Fruit fly (Drosophila melanogaster): Measurements from ENCODE around the gene PGRP-LB.

PGRP-LB gene

DNA sequence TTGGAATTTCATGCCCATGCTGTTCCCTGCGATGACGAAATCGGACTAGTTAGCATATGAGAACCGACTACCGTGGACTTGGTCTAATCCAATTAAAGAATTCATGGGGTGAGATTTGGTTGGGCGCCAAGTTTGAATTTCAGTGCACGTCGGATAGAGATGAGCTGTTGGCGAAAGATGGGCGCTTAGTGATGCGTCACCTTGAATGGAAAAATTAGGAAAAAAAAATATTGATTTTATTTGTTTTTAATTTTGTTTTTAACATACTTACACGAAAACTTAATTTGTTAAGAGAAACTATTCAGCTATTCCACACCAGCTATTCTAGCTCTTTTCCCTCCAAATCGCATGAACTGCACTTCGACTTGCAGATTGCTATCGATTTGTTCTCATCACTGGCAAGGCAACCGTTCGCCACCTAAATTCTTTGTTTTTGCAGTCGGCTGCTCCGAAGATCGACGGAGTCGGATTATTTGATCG is 38.7 kb downstream of the PGRP-LB start, which contains the start of the genes ninaG and Sptz:
Gene ninaG, minus strand, starts transcription at position 51 of the 480 bp plus-strand sequence.
Gene Sptz, plus strand, starts transcription at position 450 of the 480 bp plus-strand sequence.
- peak; percentile 68 for TF ChIP-seq CG12236 (GFP tag; optimal IDR thresholded peaks at IDR 0.05)
- no peak for TF ChIP-seq ash1 (GFP tag; optimal IDR thresholded peaks at IDR 0.05)
- peak; percentile 86 for TF ChIP-seq Blimp-1 (GFP tag; optimal IDR thresholded peaks at IDR 0.05)
- TF ChIP-seq Hmr (GFP tag; optimal IDR thresholded peaks at IDR 0.05) = peak; percentile 92
- no peak for TF ChIP-seq CG12769 (tag; optimal IDR thresholded peaks at IDR 0.05)
- peak; percentile 78 for TF ChIP-seq org-1 (GFP tag; optimal IDR thresholded peaks at IDR 0.05)
- TF ChIP-seq peb (GFP tag; IDR thresholded peaks at IDR 0.05) = peak; percentile 95
- peak; percentile 74 for TF ChIP-seq Neu2 (GFP tag; optimal IDR thresholded peaks at IDR 0.05; ENCODE audit: borderline replicate concordance)
- no peak for TF ChIP-seq tna (GFP tag; IDR thresholded peaks at IDR 0.05; ENCODE audit: partially characterized antibody)
- peak; percentile 88 for TF ChIP-seq NFAT (GFP tag; IDR thresholded peaks at IDR 0.05)
- TF ChIP-seq CG4360 (GFP tag; IDR thresholded peaks at IDR 0.05) = peak; percentile 47
- no peak for TF ChIP-seq nau (GFP tag; optimal IDR thresholded peaks at IDR 0.05)
- TF ChIP-seq Eip74EF (GFP tag; optimal IDR thresholded peaks at IDR 0.05) = no peak
- TF ChIP-seq CG9932 (GFP tag; IDR thresholded peaks at IDR 0.05) = peak; percentile 97
- peak; percentile 66 for TF ChIP-seq CG6254 (GFP tag; optimal IDR thresholded peaks at IDR 0.05)
- TF ChIP-seq insv (GFP tag; optimal IDR thresholded peaks at IDR 0.05) = peak in 1 of 2 experiments; percentile 16
- 0 out of 4 replicates have a peak, but pooled peaks have one; percentile 52 for TF ChIP-seq chinmo (GFP tag; IDR thresholded peaks at IDR 0.05; ENCODE audit: partially characterized antibody)
- TF ChIP-seq CG2116 (GFP tag; optimal IDR thresholded peaks at IDR 0.05) = peak; percentile 95
- peak; percentile 97 for TF ChIP-seq sob (GFP tag; IDR thresholded peaks at IDR 0.05)
- 0 out of 3 replicates have a peak, but pooled peaks have one; percentile 33 for TF ChIP-seq CG14860 (GFP tag; IDR thresholded peaks at IDR 0.05; ENCODE audit: partially characterized antibody)
- peak; percentile 95 for TF ChIP-seq CG12391 (tag; optimal IDR thresholded peaks at IDR 0.05)
- no peak; the same call in 2 of the 3 replicates for TF ChIP-seq zen2 (GFP tag; IDR thresholded peaks at IDR 0.05; ENCODE audit: partially characterized antibody)
- peak; percentile 95 for TF ChIP-seq Ada2b (GFP tag; IDR thresholded peaks at IDR 0.05)
- peak; percentile 94 for TF ChIP-seq al (GFP tag; IDR thresholded peaks at IDR 0.05)
- TF ChIP-seq exex (tag; optimal IDR thresholded peaks at IDR 0.05) = no peak
- TF ChIP-seq dysf (GFP tag; IDR thresholded peaks at IDR 0.05) = peak; percentile 97
- peak; percentile 88 to 94 for TF ChIP-seq Hr51 (GFP tag; optimal IDR thresholded peaks at IDR 0.05)
- TF ChIP-seq trem (tag; optimal IDR thresholded peaks at IDR 0.05) = peak; percentile 84
- TF ChIP-seq Kr (GFP tag; optimal IDR thresholded peaks at IDR 0.05) = no peak
- TF ChIP-seq Drgx (GFP tag; IDR thresholded peaks at IDR 0.05) = peak; percentile 93
- TF ChIP-seq repo (GFP tag; optimal IDR thresholded peaks at IDR 0.05) = peak; percentile 91
- TF ChIP-seq B-H2 (GFP tag; optimal IDR thresholded peaks at IDR 0.05) = no peak
- TF ChIP-seq Med (GFP tag) = peak; percentile 99
- TF ChIP-seq HLHmδ (GFP tag; optimal IDR thresholded peaks at IDR 0.05) = no peak
- TF ChIP-seq hb (GFP tag; IDR thresholded peaks at IDR 0.05; ENCODE audit: partially characterized antibody) = no peak
- TF ChIP-seq Meics (GFP tag; optimal IDR thresholded peaks at IDR 0.05) = peak; percentile 87
- TF ChIP-seq CG7928 (GFP tag; optimal IDR thresholded peaks at IDR 0.05) = peak; percentile 67
- TF ChIP-seq CG15696 (tag; optimal IDR thresholded peaks at IDR 0.05) = peak; percentile 93
- peak; percentile 73 for TF ChIP-seq Dll (GFP tag; IDR thresholded peaks at IDR 0.05; ENCODE audit: partially characterized antibody)
- peak; percentile 65 for TF ChIP-seq Nf-YB (GFP tag; optimal IDR thresholded peaks at IDR 0.05)
- peak; percentile 86 for TF ChIP-seq CG8924 (tag; optimal IDR thresholded peaks at IDR 0.05)
- TF ChIP-seq bsh (GFP tag; optimal IDR thresholded peaks at IDR 0.05) = peak in 1 of 2 experiments; percentile 93
- TF ChIP-seq ewg (GFP tag; optimal IDR thresholded peaks at IDR 0.05) = peak; percentile 87
- TF ChIP-seq ro (GFP tag; IDR thresholded peaks at IDR 0.05) = peak; percentile 90
- peak; percentile 95 for TF ChIP-seq CG9609 (GFP tag; optimal IDR thresholded peaks at IDR 0.05)
- TF ChIP-seq phol (tag; optimal IDR thresholded peaks at IDR 0.05) = peak; percentile 96
- peak; percentile 39 for TF ChIP-seq gfzf (GFP tag; optimal IDR thresholded peaks at IDR 0.05)
- peak; percentile 98 for TF ChIP-seq Ptx1 (GFP tag; IDR thresholded peaks at IDR 0.05)
